Worm (Caenorhabditis elegans) whole organism, midembryonic: ENCODE results near the gene Y73B6BL.47.
A peak's percentile ranks its signal among the peaks of the same experiment; 100 is the strongest.
"Not testable (repeated sequence)": the region's sequence is repeated elsewhere in the genome, so short reads cannot be mapped to it uniquely, and the experiment has no call there.

Experiments used
- T22C8.4 ChIP-seq: fragments of 200-800 bp; sonication (Bioruptor generic); IDR thresholded peaks from 2 replicates; pipeline ENCODE4 v1.3.6; 2022; ENCODE audit warnings: missing genetic modification characterization, missing compliant biosample characterization
- cog-1 ChIP-seq: sonication (generic microtip); optimal IDR thresholded peaks from 2 replicates; lab custom pipeline; 2016; ENCODE audit warnings: missing genetic modification characterization, missing compliant biosample characterization
- flt-1 ChIP-seq: fragments of 200-800 bp; sonication (Bioruptor generic); IDR thresholded peaks from 2 replicates; pipeline ENCODE4 v1.3.6; 2022; ENCODE audit warnings: missing genetic modification characterization, missing compliant biosample characterization
- klf-2 ChIP-seq: fragments of 200-800 bp; sonication (Bioruptor generic); conservative IDR thresholded peaks from 2 replicates; pipeline ENCODE4 v1.3.6; 2022; ENCODE audit warnings: missing genetic modification reagents, missing genetic modification characterization, missing compliant biosample characterization
- med-1 ChIP-seq: sonication (generic microtip); optimal IDR thresholded peaks from 2 replicates; lab custom pipeline; 2017; ENCODE audit warnings: missing genetic modification characterization, mild to moderate bottlenecking, missing compliant biosample characterization, antibody characterized with exemption, missing genetic modification reagents; ENCODE audit not compliant: insufficient read depth
- ref-1 ChIP-seq: fragments of 200-800 bp; sonication (Bioruptor generic); conservative IDR thresholded peaks from 2 replicates; pipeline ENCODE4 v1.3.6; 2022; ENCODE audit warnings: missing genetic modification reagents, missing genetic modification characterization, missing compliant biosample characterization
- tab-1 ChIP-seq: fragments of 200-800 bp; sonication (Bioruptor generic); IDR thresholded peaks from 2 replicates; pipeline ENCODE4 v1.3.6; 2022; ENCODE audit warnings: missing genetic modification characterization, missing compliant biosample characterization
- ztf-23 ChIP-seq: fragments of 200-800 bp; sonication (Bioruptor generic); IDR thresholded peaks from 2 replicates; pipeline ENCODE4 v1.3.6; 2022; ENCODE audit warnings: missing genetic modification reagents, missing genetic modification characterization, missing compliant biosample characterization
- ztf-29 ChIP-seq: fragments of 200-800 bp; sonication (Bioruptor generic); IDR thresholded peaks from 2 replicates; pipeline ENCODE4 v1.3.6; 2022; ENCODE audit warnings: missing genetic modification reagents, missing genetic modification characterization, missing compliant biosample characterization

Gene Y73B6BL.47

DNA sequence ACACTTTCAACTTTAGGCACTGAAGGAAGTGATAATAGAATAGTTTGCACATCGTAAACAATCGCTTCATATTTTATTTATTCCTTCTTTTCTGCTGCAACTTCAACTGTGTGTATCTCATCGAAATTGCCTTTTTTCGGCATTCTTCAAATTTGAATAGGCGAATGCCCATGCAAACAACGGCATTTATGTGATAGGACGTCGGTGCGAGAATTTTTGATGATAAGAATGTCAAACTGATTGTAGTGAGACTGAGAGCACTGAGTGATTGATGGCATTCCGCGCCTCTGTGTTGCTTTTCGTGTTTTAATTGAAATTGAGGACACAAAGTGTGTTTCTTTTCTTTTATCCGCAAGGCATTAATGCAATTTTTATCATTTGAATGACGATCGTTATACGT, 31.0 kb upstream of the Y73B6BL.47 start:
- TF ChIP-seq ztf-23 (GFP tag; lab: Robert Waterston, UW) (no peak), cog-1 (tag; lab: Kevin White, UChicago) (no peak), ref-1 (no peak), ztf-29 (no peak), T22C8.4 (GFP tag; lab: Robert Waterston, UW) (no peak), klf-2 (GFP tag; lab: Robert Waterston, UW) (no peak), tab-1 (GFP tag; lab: Robert Waterston, UW) (no peak), flt-1 (no peak), med-1 (GFP tag; lab: Kevin White, UChicago) (no peak)

DNA sequence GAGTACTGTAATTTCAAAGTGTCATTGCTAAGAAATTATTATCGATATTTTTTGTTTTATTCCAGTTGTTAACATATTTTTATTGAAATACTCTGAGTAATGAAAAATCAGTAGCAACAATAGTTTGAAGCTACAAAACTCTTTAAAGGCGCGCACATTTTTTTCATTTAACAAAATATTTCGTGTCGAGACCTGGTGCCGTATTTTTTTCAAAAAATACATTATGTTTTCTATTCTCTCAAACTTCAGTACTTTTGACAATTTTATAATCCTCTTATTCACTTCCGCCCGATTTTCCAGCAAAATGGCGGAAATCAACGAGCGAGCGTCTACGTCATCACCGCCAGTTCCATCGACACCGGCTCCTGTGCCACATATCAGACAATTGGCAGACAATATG, 27.9 kb upstream of the Y73B6BL.47 start, which contains the start of gene blos-2:
Gene blos-2 (plus strand): TSS at position 301 of the 400 bp plus-strand sequence.
- TF ChIP-seq med-1 (GFP tag; lab: Kevin White, UChicago), result no peak

DNA sequence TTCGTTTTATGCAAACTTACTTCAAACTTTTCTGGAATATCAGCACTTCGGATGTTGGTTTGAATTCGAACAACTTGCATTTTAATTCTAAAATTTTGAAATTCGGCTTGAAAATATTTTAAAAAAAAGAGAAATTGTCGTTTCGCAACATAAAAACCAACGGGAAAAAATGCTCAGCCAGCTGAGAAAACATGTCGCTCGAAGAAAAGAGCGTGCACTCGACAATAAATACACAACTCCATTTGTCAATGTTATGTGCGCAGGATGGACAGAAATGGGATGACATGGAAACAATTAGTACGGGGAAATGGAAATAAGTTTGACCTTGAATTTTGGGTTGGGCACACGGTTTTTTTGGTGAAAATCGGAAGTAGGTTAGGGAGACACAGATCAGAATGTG, 25.9 kb upstream of the Y73B6BL.47 start, which contains the start of gene mif-4:
Gene mif-4 (minus strand): TSS at position 87 of the 400 bp plus-strand sequence.
- TF ChIP-seq ztf-23 (GFP tag; lab: Robert Waterston, UW) (no peak), flt-1 (0 out of 2 replicates have a peak, but pooled peaks have one; percentile 40), tab-1 (GFP tag; lab: Robert Waterston, UW) (no peak)

DNA sequence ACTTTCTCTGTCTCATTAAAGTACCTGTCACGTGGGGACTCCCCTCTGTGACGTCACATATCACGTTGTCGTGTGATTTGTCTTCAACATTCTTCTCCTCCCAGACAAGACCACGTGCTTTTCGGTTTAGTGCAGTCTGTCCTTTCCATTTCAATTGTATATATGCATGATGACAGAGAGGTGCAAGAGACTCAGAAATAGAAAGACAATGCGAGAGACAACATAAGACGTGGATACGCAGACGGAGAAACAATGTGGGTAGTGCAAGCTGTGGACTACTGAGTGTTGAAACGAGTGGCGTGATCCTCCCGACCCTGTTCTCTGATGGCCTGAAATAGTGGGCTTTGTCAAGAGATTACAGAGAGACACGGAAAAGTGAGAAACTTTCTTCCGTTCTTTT, 25.0 kb upstream of the Y73B6BL.47 start:
- TF ChIP-seq ztf-29 (no peak), med-1 (GFP tag; lab: Kevin White, UChicago) (no peak), flt-1 (0 out of 2 replicates have a peak, but pooled peaks have one; percentile 50), T22C8.4 (GFP tag; lab: Robert Waterston, UW) (no peak), cog-1 (tag; lab: Kevin White, UChicago) (peak; percentile 44), klf-2 (GFP tag; lab: Robert Waterston, UW) (no peak), tab-1 (GFP tag; lab: Robert Waterston, UW) (no peak), ztf-23 (GFP tag; lab: Robert Waterston, UW) (no peak; the same call in 1 of the 2 replicates), ref-1 (no peak)

DNA sequence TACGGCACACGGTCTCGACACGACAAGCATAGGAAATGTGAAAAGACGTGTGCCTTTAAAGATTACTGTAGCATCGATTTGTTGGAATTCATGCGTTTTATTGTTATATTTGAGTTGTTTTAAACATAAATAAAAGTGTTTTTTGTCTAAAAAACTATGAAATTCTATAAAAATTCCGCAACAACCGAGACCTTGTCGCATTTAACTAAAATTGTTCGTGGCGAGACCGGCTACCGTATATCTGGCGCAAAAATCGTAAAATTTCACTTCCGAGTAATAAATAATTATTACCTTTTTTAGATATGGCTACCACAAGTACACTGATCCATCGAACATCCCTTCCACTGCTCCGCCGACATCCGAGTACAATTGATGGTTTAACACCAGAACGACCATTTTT, 24.4 kb upstream of the Y73B6BL.47 start, which contains the start of gene ipla-6:
Gene ipla-6 (plus strand): TSS at position 301 of the 400 bp plus-strand sequence.
- TF ChIP-seq ref-1 (no peak), ztf-23 (GFP tag; lab: Robert Waterston, UW) (no peak), klf-2 (GFP tag; lab: Robert Waterston, UW) (no peak), flt-1 (no peak), T22C8.4 (GFP tag; lab: Robert Waterston, UW) (no peak)

DNA sequence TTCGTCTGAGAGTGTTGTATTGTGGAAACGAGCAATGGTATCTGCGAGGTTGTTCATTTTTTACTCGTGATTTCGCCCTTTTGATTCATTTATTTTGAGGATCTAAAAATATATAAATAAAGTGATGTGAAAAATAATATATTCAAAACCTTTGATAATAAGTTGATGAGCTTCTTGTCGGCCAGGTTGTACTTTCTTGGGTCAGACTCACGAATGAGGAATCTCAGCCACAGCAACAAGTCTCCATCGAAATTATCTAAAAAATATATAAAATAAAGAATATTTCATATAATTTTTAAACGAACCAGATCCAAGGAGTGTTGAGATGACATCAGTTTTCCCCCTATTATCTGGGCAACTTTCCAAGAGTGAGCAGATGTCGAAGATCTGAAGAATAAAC, 19.3 kb upstream of the Y73B6BL.47 start, which contains the start of gene Y73B6BL.288:
Gene Y73B6BL.288 (minus strand): TSS at position 101 of the 400 bp plus-strand sequence.
- TF ChIP-seq T22C8.4 (GFP tag; lab: Robert Waterston, UW) (no peak), klf-2 (GFP tag; lab: Robert Waterston, UW) (no peak), med-1 (GFP tag; lab: Kevin White, UChicago) (no peak), ztf-23 (GFP tag; lab: Robert Waterston, UW) (no peak), flt-1 (no peak), ref-1 (no peak), tab-1 (GFP tag; lab: Robert Waterston, UW) (no peak), cog-1 (tag; lab: Kevin White, UChicago) (no peak), ztf-29 (no peak)

DNA sequence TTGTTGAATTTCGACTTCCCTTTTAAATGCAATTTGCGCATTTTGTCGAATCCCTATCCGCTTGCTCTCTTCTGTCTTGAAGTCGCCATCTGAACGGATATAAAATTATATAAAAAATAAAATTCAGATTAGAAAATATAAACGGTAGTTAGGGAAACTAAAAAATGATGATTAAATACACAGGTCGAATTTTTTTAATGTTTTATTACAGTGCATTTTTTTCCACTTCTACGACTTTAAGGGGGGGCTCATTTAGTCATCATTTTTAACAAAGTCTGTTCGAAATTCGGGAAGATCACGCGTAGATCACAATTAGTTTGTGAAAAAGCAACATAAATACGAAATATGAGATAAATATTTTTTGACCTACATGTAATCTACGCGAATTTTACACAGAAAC, 18.9 kb upstream of the Y73B6BL.47 start, which contains the start of gene Y73B6BL.14:
Gene Y73B6BL.14 (minus strand): TSS at position 101 of the 400 bp plus-strand sequence.
- TF ChIP-seq flt-1 (no peak), klf-2 (GFP tag; lab: Robert Waterston, UW) (no peak), T22C8.4 (GFP tag; lab: Robert Waterston, UW) (no peak), ztf-23 (GFP tag; lab: Robert Waterston, UW) (no peak), cog-1 (tag; lab: Kevin White, UChicago) (no peak), ztf-29 (no peak), tab-1 (GFP tag; lab: Robert Waterston, UW) (no peak), ref-1 (no peak), med-1 (GFP tag; lab: Kevin White, UChicago) (no peak)

DNA sequence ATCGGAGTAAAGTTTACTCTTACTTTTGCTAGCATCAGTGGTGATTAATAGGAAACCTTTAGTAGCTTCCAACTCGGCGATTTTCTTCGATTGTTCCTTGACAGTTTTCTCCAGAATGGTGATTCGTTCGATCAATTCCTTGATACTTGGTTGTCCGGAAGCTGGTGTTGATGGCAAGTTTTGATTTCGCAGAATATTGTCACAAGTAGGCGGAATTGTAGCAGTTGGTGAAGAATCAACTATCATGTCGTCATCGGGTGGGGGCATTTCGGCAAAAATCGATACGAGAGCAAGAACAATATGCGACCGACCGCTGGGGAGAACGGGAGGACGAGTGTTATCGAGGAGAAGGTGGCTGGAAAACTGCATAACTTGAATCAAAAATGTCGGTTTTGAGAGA, 14.6 kb upstream of the Y73B6BL.47 start, which contains the start of gene Y73B6BL.289:
Gene Y73B6BL.289 (plus strand): TSS at position 301 of the 400 bp plus-strand sequence.
- TF ChIP-seq ztf-23 (GFP tag; lab: Robert Waterston, UW); flt-1; ztf-29: not testable (repeated sequence)

DNA sequence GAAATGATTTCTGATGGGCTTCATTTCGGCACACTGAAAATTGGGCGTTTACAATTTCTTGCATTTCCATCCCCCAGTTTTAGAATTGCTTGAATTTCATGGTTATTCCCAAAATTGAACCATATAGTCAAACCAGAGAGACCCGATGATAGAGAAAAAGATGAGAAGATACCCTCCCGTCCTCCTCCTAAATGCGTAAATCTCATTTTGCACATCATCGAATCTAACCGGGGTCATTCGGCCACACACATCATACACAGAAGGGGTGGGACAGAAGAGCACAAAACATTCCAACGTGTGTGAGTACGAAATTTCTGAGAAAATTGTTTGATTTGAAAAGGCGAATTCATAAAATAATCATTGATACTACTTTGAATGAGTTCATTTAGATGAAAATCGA, 1.8 kb downstream of the Y73B6BL.47 start:
- TF ChIP-seq flt-1 (0 out of 2 replicates have a peak, but pooled peaks have one; percentile 20), tab-1 (GFP tag; lab: Robert Waterston, UW) (no peak), med-1 (GFP tag; lab: Kevin White, UChicago) (no peak), T22C8.4 (GFP tag; lab: Robert Waterston, UW) (no peak), ztf-29 (no peak)

DNA sequence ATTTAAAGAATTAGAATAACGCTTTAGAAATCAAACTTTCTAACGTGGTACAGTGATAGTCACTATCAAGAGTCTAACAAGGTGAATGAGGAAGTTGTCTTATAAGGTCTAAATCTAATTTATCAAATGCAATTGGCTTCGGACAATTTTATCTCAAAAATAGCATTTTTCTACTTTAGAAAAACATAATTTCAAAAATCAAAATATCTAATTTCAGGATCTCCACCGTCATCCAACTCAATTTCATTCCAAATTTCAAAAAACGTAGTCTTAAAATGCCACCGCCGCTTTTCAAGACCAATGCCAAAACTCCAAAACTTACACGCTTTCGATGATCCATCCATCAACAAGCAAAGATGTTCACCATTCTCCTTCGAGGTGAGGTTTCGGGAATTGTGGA, 3.3 kb downstream of the Y73B6BL.47 start, which contains the start of gene Y73B6BL.270:
Gene Y73B6BL.270 (plus strand): TSS at position 301 of the 400 bp plus-strand sequence.
- TF ChIP-seq klf-2 (GFP tag; lab: Robert Waterston, UW) (no peak), ztf-23 (GFP tag; lab: Robert Waterston, UW) (no peak), med-1 (GFP tag; lab: Kevin White, UChicago) (no peak), cog-1 (tag; lab: Kevin White, UChicago) (no peak), T22C8.4 (GFP tag; lab: Robert Waterston, UW) (no peak)
